Fruit fly (Drosophila melanogaster) whole organism, prepupa: ENCODE measurements around the gene RpL36A.
A peak's percentile ranks its signal among the peaks of the same experiment; 100 is the strongest.

Experiments used
- Blimp-1 ChIP-seq: fragments of 200-800 bp; sonication (Bioruptor generic); optimal IDR thresholded peaks from 3 replicates; lab custom pipeline; 2017; ENCODE audit warnings: missing biosample characterization, missing genetic modification characterization, mild to moderate bottlenecking, moderate library complexity, missing genetic modification reagents
- CG10631 ChIP-seq: fragments of 200-800 bp; sonication (Bioruptor generic); optimal IDR thresholded peaks from 2 replicates; lab custom pipeline; 2016; ENCODE audit warnings: missing biosample characterization, missing genetic modification characterization
- CG10669 ChIP-seq: fragments of 200-800 bp; sonication (Bioruptor generic); optimal IDR thresholded peaks from 3 replicates; lab custom pipeline; 2018; ENCODE audit warnings: missing biosample characterization, mild to moderate bottlenecking, missing genetic modification characterization, moderate library complexity
- CG11294 ChIP-seq: fragments of 200-800 bp; sonication (Bioruptor generic); IDR thresholded peaks from 2 replicates; pipeline ENCODE4 v1.3.6; 2022; ENCODE audit warnings: missing biosample characterization, missing genetic modification characterization
- CG1621 ChIP-seq: fragments of 200-800 bp; sonication (Bioruptor generic); optimal IDR thresholded peaks from 3 replicates; lab custom pipeline; 2018; ENCODE audit warnings: missing biosample characterization, mild to moderate bottlenecking, missing genetic modification characterization
- CG16779 ChIP-seq: fragments of 200-800 bp; sonication (Bioruptor generic); optimal IDR thresholded peaks from 3 replicates; lab custom pipeline; 2017; ENCODE audit warnings: missing biosample characterization, mild to moderate bottlenecking, missing genetic modification characterization
- CG32006 ChIP-seq: fragments of 200-800 bp; sonication (Bioruptor generic); optimal IDR thresholded peaks from 3 replicates; lab custom pipeline; 2017; ENCODE audit warnings: missing biosample characterization, mild to moderate bottlenecking, missing genetic modification characterization
- CG34406 ChIP-seq: fragments of 200-800 bp; sonication (Bioruptor generic); optimal IDR thresholded peaks from 3 replicates; lab custom pipeline; 2016; ENCODE audit warnings: missing biosample characterization, missing genetic modification characterization
- CG3919 ChIP-seq: fragments of 200-800 bp; sonication (Bioruptor generic); optimal IDR thresholded peaks from 3 replicates; lab custom pipeline; 2016; ENCODE audit warnings: missing biosample characterization, missing genetic modification characterization
- CG4318 ChIP-seq: fragments of 200-800 bp; sonication (Bioruptor generic); optimal IDR thresholded peaks from 3 replicates; lab custom pipeline; 2017; ENCODE audit warnings: missing biosample characterization, mild to moderate bottlenecking, missing genetic modification characterization
- CG6163 ChIP-seq: fragments of 200-800 bp; sonication (Bioruptor generic); IDR thresholded peaks from 3 replicates; pipeline ENCODE4 v1.3.6; 2022; ENCODE audit warnings: missing biosample characterization, missing genetic modification characterization
- CG6276 ChIP-seq: fragments of 200-800 bp; sonication (Bioruptor generic); optimal IDR thresholded peaks from 2 replicates; lab custom pipeline; 2017; ENCODE audit warnings: missing biosample characterization, mild to moderate bottlenecking, missing genetic modification characterization
- CG6808 ChIP-seq: fragments of 200-800 bp; sonication (Bioruptor generic); optimal IDR thresholded peaks from 3 replicates; lab custom pipeline; 2017; ENCODE audit warnings: missing biosample characterization, missing genetic modification characterization, mild to moderate bottlenecking, moderate library complexity, missing genetic modification reagents
- CG7368 ChIP-seq: fragments of 200-800 bp; sonication (Bioruptor generic); optimal IDR thresholded peaks from 3 replicates; lab custom pipeline; 2016; ENCODE audit warnings: missing biosample characterization, missing genetic modification characterization
- CG8119 ChIP-seq: fragments of 200-800 bp; sonication (Bioruptor generic); IDR thresholded peaks from 3 replicates; pipeline ENCODE4 v1.3.6; 2022; ENCODE audit warnings: missing biosample characterization, missing genetic modification characterization
- CG8319 ChIP-seq: fragments of 200-800 bp; sonication (Bioruptor generic); optimal IDR thresholded peaks from 3 replicates; lab custom pipeline; 2016; ENCODE audit warnings: missing biosample characterization, missing genetic modification characterization
- CG8632 ChIP-seq: fragments of 200-800 bp; sonication (Bioruptor generic); optimal IDR thresholded peaks from 3 replicates; lab custom pipeline; 2016; ENCODE audit warnings: missing biosample characterization, missing genetic modification characterization
- CG9139 ChIP-seq: fragments of 200-800 bp; sonication (Bioruptor generic); optimal IDR thresholded peaks from 3 replicates; lab custom pipeline; 2017; ENCODE audit warnings: missing biosample characterization, mild to moderate bottlenecking, missing genetic modification characterization
- Eip75B ChIP-seq: fragments of 200-800 bp; sonication (Bioruptor generic); optimal IDR thresholded peaks from 3 replicates; lab custom pipeline; 2016; ENCODE audit warnings: missing biosample characterization, missing genetic modification characterization
- Eip78C ChIP-seq: fragments of 200-800 bp; sonication (Bioruptor generic); peaks from one replicate; lab custom pipeline; 2016; ENCODE audit warnings: missing biosample characterization, missing genetic modification characterization
- Eip93F ChIP-seq: fragments of 200-800 bp; sonication (Bioruptor generic); optimal IDR thresholded peaks from 2 replicates; lab custom pipeline; 2016; ENCODE audit warnings: missing biosample characterization, mild to moderate bottlenecking, missing genetic modification characterization
- Ets21C ChIP-seq: fragments of 200-800 bp; sonication (Bioruptor generic); optimal IDR thresholded peaks from 3 replicates; lab custom pipeline; 2016; ENCODE audit warnings: missing biosample characterization, missing genetic modification characterization
- Ets96B ChIP-seq: fragments of 200-800 bp; optimal IDR thresholded peaks from 2 replicates; lab custom pipeline; 2019; ENCODE audit warnings: missing biosample characterization, mild to moderate bottlenecking, missing genetic modification characterization, moderate library complexity
- Gug ChIP-seq: fragments of 200-800 bp; sonication (Bioruptor generic); IDR thresholded peaks from 2 replicates; pipeline ENCODE4 v1.3.6; 2022; ENCODE audit warnings: missing biosample characterization, missing genetic modification characterization
- Hr38 ChIP-seq: sonication (Bioruptor generic); optimal IDR thresholded peaks from 2 replicates; lab custom pipeline; 2016; ENCODE audit warnings: missing biosample characterization, missing genetic modification characterization
- Hr39 ChIP-seq: fragments of 200-800 bp; sonication (Bioruptor generic); optimal IDR thresholded peaks from 2 replicates; lab custom pipeline; 2016; ENCODE audit warnings: missing biosample characterization, missing genetic modification characterization
- Hr4 ChIP-seq: fragments of 200-800 bp; sonication (Bioruptor generic); optimal IDR thresholded peaks from 3 replicates; lab custom pipeline; 2016; ENCODE audit warnings: missing biosample characterization, missing genetic modification characterization
- Lpt ChIP-seq: fragments of 200-800 bp; sonication (Bioruptor generic); optimal IDR thresholded peaks from 3 replicates; lab custom pipeline; 2016; ENCODE audit warnings: missing biosample characterization, missing genetic modification characterization
- Met ChIP-seq: fragments of 200-800 bp; sonication (Bioruptor generic); optimal IDR thresholded peaks from 3 replicates; lab custom pipeline; 2016; ENCODE audit warnings: missing biosample characterization, missing genetic modification characterization
- OdsH ChIP-seq: fragments of 200-800 bp; sonication (Bioruptor generic); optimal IDR thresholded peaks from 3 replicates; lab custom pipeline; 2016; ENCODE audit warnings: missing biosample characterization, missing genetic modification characterization
- Smox ChIP-seq: fragments of 200-800 bp; sonication (Bioruptor generic); optimal IDR thresholded peaks from 3 replicates; lab custom pipeline; 2016; ENCODE audit warnings: missing biosample characterization, missing genetic modification characterization
- Sox102F ChIP-seq: fragments of 200-800 bp; sonication (Bioruptor generic); optimal IDR thresholded peaks from 2 replicates; lab custom pipeline; 2016; ENCODE audit warnings: missing biosample characterization, mild to moderate bottlenecking, missing genetic modification characterization
- Sox14 ChIP-seq: fragments of 200-800 bp; sonication (Bioruptor generic); optimal IDR thresholded peaks from 3 replicates; lab custom pipeline; 2016; ENCODE audit warnings: missing biosample characterization, missing genetic modification characterization
- Sox15 ChIP-seq: fragments of 200-800 bp; sonication (Bioruptor generic); optimal IDR thresholded peaks from 3 replicates; lab custom pipeline; 2016; ENCODE audit warnings: missing biosample characterization, missing genetic modification characterization
- achi ChIP-seq: fragments of 200-800 bp; sonication (Bioruptor generic); optimal IDR thresholded peaks from 3 replicates; lab custom pipeline; 2016; ENCODE audit warnings: missing biosample characterization, missing genetic modification characterization
- acj6 ChIP-seq: fragments of 200-800 bp; sonication (Bioruptor generic); optimal IDR thresholded peaks from 3 replicates; lab custom pipeline; 2016; ENCODE audit warnings: missing biosample characterization, missing genetic modification characterization
- cyc ChIP-seq: fragments of 200-800 bp; sonication (Bioruptor generic); optimal IDR thresholded peaks from 3 replicates; lab custom pipeline; 2016; ENCODE audit warnings: missing biosample characterization, missing genetic modification characterization
- dac ChIP-seq: fragments of 200-800 bp; sonication (Bioruptor generic); optimal IDR thresholded peaks from 2 replicates; lab custom pipeline; 2017; ENCODE audit warnings: missing biosample characterization, mild to moderate bottlenecking, missing genetic modification characterization
- dsx ChIP-seq: fragments of 200-800 bp; optimal IDR thresholded peaks from 3 replicates; lab custom pipeline; 2019; ENCODE audit warnings: missing biosample characterization, mild to moderate bottlenecking, missing genetic modification characterization, moderate library complexity; ENCODE audit not compliant: poor library complexity, severe bottlenecking
- eg ChIP-seq: fragments of 200-800 bp; sonication (Bioruptor generic); IDR thresholded peaks from 3 replicates; pipeline ENCODE4 v1.3.6; 2022; ENCODE audit warnings: missing biosample characterization, missing genetic modification characterization
- esn ChIP-seq: fragments of 200-800 bp; sonication (Bioruptor generic); optimal IDR thresholded peaks from 2 replicates; lab custom pipeline; 2016; ENCODE audit warnings: missing biosample characterization, mild to moderate bottlenecking, missing genetic modification characterization, moderate library complexity
- fd85E ChIP-seq: fragments of 200-800 bp; sonication (Bioruptor generic); optimal IDR thresholded peaks from 3 replicates; lab custom pipeline; 2016; ENCODE audit warnings: missing biosample characterization, missing genetic modification characterization
- fkh ChIP-seq: fragments of 200-800 bp; sonication (Bioruptor generic); optimal IDR thresholded peaks from 3 replicates; lab custom pipeline; 2017; ENCODE audit warnings: missing biosample characterization, mild to moderate bottlenecking, missing genetic modification characterization, moderate library complexity
- lz ChIP-seq: fragments of 200-800 bp; sonication (Bioruptor generic); optimal IDR thresholded peaks from 3 replicates; lab custom pipeline; 2016; ENCODE audit warnings: missing biosample characterization, missing genetic modification characterization
- pdm3 ChIP-seq: fragments of 200-800 bp; sonication (Bioruptor generic); optimal IDR thresholded peaks from 3 replicates; lab custom pipeline; 2016; ENCODE audit warnings: missing biosample characterization, missing genetic modification characterization
- salr ChIP-seq, 2 experiments: fragments of 200-800 bp; sonication (Bioruptor generic); optimal IDR thresholded peaks; 3 replicates each; lab custom pipeline; 2016 to 2018; ENCODE audit warnings: missing biosample characterization in 2 of 2, missing genetic modification characterization in 2 of 2, mild to moderate bottlenecking in 1 of 2
- spab ChIP-seq: fragments of 200-800 bp; sonication (Bioruptor generic); optimal IDR thresholded peaks from 2 replicates; lab custom pipeline; 2017; ENCODE audit warnings: missing biosample characterization, mild to moderate bottlenecking, missing genetic modification characterization, missing genetic modification reagents
- svp ChIP-seq: fragments of 200-800 bp; sonication (Bioruptor generic); peaks from one replicate; lab custom pipeline; 2016; ENCODE audit warnings: missing biosample characterization, missing genetic modification characterization
- topi ChIP-seq: fragments of 200-800 bp; sonication (Bioruptor generic); optimal IDR thresholded peaks from 3 replicates; lab custom pipeline; 2016; ENCODE audit warnings: missing biosample characterization, missing genetic modification characterization

The RpL36A gene

dm6 chr2L:8083413-8083426, 40.5 kb upstream of the RpL36A start, which contains the start of gene Bsg:
Bsg (plus strand) TSS chr2L:8083420.
- no peak for TF ChIP-seq Ets21C (GFP tag; lab: Kevin White, UChicago)
- no peak for TF ChIP-seq CG3919 (GFP tag; lab: Kevin White, UChicago)
- no peak for TF ChIP-seq CG4318 (GFP tag; lab: Kevin White, UChicago)
- no peak for TF ChIP-seq fd85E (GFP tag; lab: Kevin White, UChicago)
- no peak for TF ChIP-seq Eip78C (GFP tag; lab: Kevin White, UChicago)
- no peak for TF ChIP-seq CG9139 (GFP tag; lab: Kevin White, UChicago)
- no peak for TF ChIP-seq CG10631 (GFP tag; lab: Kevin White, UChicago)
- no peak for TF ChIP-seq CG7368 (GFP tag; lab: Kevin White, UChicago)
- TF ChIP-seq CG34406 (GFP tag; lab: Kevin White, UChicago): no peak
- TF ChIP-seq lz (GFP tag; lab: Kevin White, UChicago): no peak
- TF ChIP-seq dsx (GFP tag; lab: Kevin White, UChicago): no peak
- TF ChIP-seq esn (GFP tag; lab: Kevin White, UChicago): no peak
- TF ChIP-seq CG8119 (GFP tag; lab: Robert Waterston, UW): no peak
- no peak for TF ChIP-seq fkh
- TF ChIP-seq Smox: no peak

- TF ChIP-seq Sox14 (GFP tag; lab: Kevin White, UChicago): no peak
- no peak for TF ChIP-seq acj6
- no peak for TF ChIP-seq Blimp-1 (GFP tag; lab: Kevin White, UChicago)
- no peak for TF ChIP-seq fd85E (GFP tag; lab: Kevin White, UChicago)
- TF ChIP-seq CG6808 (GFP tag; lab: Kevin White, UChicago): no peak
- TF ChIP-seq Lpt (GFP tag; lab: Kevin White, UChicago): no peak
- no peak for TF ChIP-seq Hr39 (GFP tag; lab: Kevin White, UChicago)
- no peak for TF ChIP-seq Hr38 (GFP tag; lab: Kevin White, UChicago)
- no peak for TF ChIP-seq OdsH (GFP tag; lab: Kevin White, UChicago)
- no peak for TF ChIP-seq CG1621 (tag; lab: Kevin White, UChicago)
- TF ChIP-seq svp (GFP tag; lab: Kevin White, UChicago): no peak
- no peak for TF ChIP-seq CG34406 (GFP tag; lab: Kevin White, UChicago)
- no peak for TF ChIP-seq CG10669 (GFP tag; lab: Kevin White, UChicago)
- TF ChIP-seq CG8119 (GFP tag; lab: Robert Waterston, UW): no peak
- no peak for TF ChIP-seq CG8319 (GFP tag; lab: Kevin White, UChicago)
- no peak for TF ChIP-seq CG6276
- TF ChIP-seq Ets96B (tag; lab: Kevin White, UChicago): no peak
- TF ChIP-seq Sox15 (GFP tag; lab: Kevin White, UChicago): no peak
- no peak for TF ChIP-seq eg (GFP tag; lab: Robert Waterston, UW)
- no peak for TF ChIP-seq esn (GFP tag; lab: Kevin White, UChicago)
- peak; percentile 22 for TF ChIP-seq topi (GFP tag; lab: Kevin White, UChicago)
- peak; percentile 10 for TF ChIP-seq cyc
- no peak for TF ChIP-seq CG4318 (GFP tag; lab: Kevin White, UChicago)
- TF ChIP-seq achi: no peak
- TF ChIP-seq Hr4: no peak
- TF ChIP-seq Ets21C (GFP tag; lab: Kevin White, UChicago): no peak
- no peak for TF ChIP-seq spab
- no peak for TF ChIP-seq CG3919 (GFP tag; lab: Kevin White, UChicago)
- TF ChIP-seq Eip75B (GFP tag; lab: Kevin White, UChicago): peak; percentile 20
- TF ChIP-seq Eip93F (GFP tag; lab: Kevin White, UChicago): no peak
- no peak for TF ChIP-seq fkh
- TF ChIP-seq pdm3 (GFP tag; lab: Kevin White, UChicago): peak; percentile 20
- no peak for TF ChIP-seq Smox
- no peak for TF ChIP-seq Sox102F
- no peak for TF ChIP-seq salr (GFP tag; optimal IDR thresholded peaks at IDR 0.05; lab: Kevin White, UChicago)
- no peak for TF ChIP-seq CG32006 (GFP tag; lab: Kevin White, UChicago)
- TF ChIP-seq Eip78C (GFP tag; lab: Kevin White, UChicago): peak; percentile 56
- TF ChIP-seq lz (GFP tag; lab: Kevin White, UChicago): no peak
- no peak for TF ChIP-seq CG16779 (tag; lab: Kevin White, UChicago)
- TF ChIP-seq dac: no peak
- peak; percentile 22; the same call in 1 of the 3 replicates for TF ChIP-seq CG6163
- no peak for TF ChIP-seq CG8632
- TF ChIP-seq dsx (GFP tag; lab: Kevin White, UChicago): no peak
- no peak for TF ChIP-seq Gug (GFP tag; lab: Robert Waterston, UW)
- no peak for TF ChIP-seq Met (GFP tag; lab: Kevin White, UChicago)
- TF ChIP-seq CG11294: no peak
These were observed 40.1 kb upstream of the RpL36A start, which contains the start of gene Mcr for dm6 chr2L:8082692-8083412. Mcr (minus strand) TSS chr2L:8082982.
